Fruit fly (Drosophila melanogaster): Measurements from ENCODE around the gene Hmu.

Hmu gene

dm6 chr3R:27293065-27293464 lies 4.5 kb downstream of the Hmu start (continued):
- no peak for TF ChIP-seq CG15479 (GFP tag; optimal IDR thresholded peaks at IDR 0.05)
- TF ChIP-seq CG12219 (GFP tag; optimal IDR thresholded peaks at IDR 0.05) = no peak
- no peak for TF ChIP-seq oc (tag; optimal IDR thresholded peaks at IDR 0.05)
- no peak for TF ChIP-seq Gsc (GFP tag; IDR thresholded peaks at IDR 0.05)
- TF ChIP-seq CG7372 (GFP tag; IDR thresholded peaks at IDR 0.05) = no peak
- no peak for TF ChIP-seq gro (GFP tag; optimal IDR thresholded peaks at IDR 0.05)
- no peak for TF ChIP-seq CG5245 (GFP tag; optimal IDR thresholded peaks at IDR 0.05)
- no peak for TF ChIP-seq CG9876 (GFP tag; optimal IDR thresholded peaks at IDR 0.05)
- TF ChIP-seq CG8478 (optimal IDR thresholded peaks at IDR 0.05) = peak; percentile 36
- TF ChIP-seq h (optimal IDR thresholded peaks at IDR 0.05) = no peak
- no peak for TF ChIP-seq Six4 (GFP tag; optimal IDR thresholded peaks at IDR 0.05)
- TF ChIP-seq exex (tag; optimal IDR thresholded peaks at IDR 0.05) = peak; percentile 70
- TF ChIP-seq CG15601 (tag; optimal IDR thresholded peaks at IDR 0.05) = no peak
- no peak for TF ChIP-seq hth (optimal IDR thresholded peaks at IDR 0.05)
- no peak for TF ChIP-seq HLH4C (GFP tag; IDR thresholded peaks at IDR 0.05; ENCODE audit: partially characterized antibody)
- TF ChIP-seq Ssrp (tag; optimal IDR thresholded peaks at IDR 0.05) = no peak
- no peak for TF ChIP-seq CG6254 (GFP tag; optimal IDR thresholded peaks at IDR 0.05)
- no peak for TF ChIP-seq CG13624 (GFP tag; optimal IDR thresholded peaks at IDR 0.05)
- TF ChIP-seq GATAe (GFP tag; conservative IDR thresholded peaks at IDR 0.05) = no peak
- no peak for TF ChIP-seq usp (GFP tag; optimal IDR thresholded peaks at IDR 0.05)
- no peak for TF ChIP-seq ham (GFP tag; IDR thresholded peaks at IDR 0.05)
- no peak for TF ChIP-seq Bdp1 (GFP tag; optimal IDR thresholded peaks at IDR 0.05)

DNA sequence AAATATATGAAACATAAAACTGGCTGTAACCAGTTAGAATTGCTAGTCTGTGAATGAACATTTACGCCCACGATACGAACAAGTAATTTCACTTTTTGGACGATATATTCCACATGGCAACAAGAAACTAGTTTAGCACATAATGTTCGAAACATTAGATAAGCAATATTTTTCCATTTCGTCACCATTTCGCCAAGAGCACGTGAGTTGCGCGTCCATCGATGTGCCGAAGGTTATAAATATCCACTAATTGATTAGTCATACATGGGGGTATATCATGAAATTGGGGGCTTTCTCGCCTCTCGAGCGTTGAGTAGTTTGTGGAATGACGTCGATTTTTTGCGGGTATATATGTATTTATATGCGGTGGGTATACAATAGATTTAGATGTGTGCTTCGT lies 5.5 kb downstream of the Hmu start:
- TF ChIP-seq CG7987 (GFP tag; optimal IDR thresholded peaks at IDR 0.05) = peak; percentile 68
- no peak for TF ChIP-seq Hmx (GFP tag; optimal IDR thresholded peaks at IDR 0.05)
- peak; percentile 97 for TF ChIP-seq cwo (GFP tag; optimal IDR thresholded peaks at IDR 0.05)
- 0 out of 4 replicates have a peak, but pooled peaks have one; percentile 7 for TF ChIP-seq chinmo (GFP tag; IDR thresholded peaks at IDR 0.05; ENCODE audit: partially characterized antibody)
- TF ChIP-seq hb (GFP tag; IDR thresholded peaks at IDR 0.05; ENCODE audit: partially characterized antibody) = no peak
- peak; percentile 45 for TF ChIP-seq sd (tag; optimal IDR thresholded peaks at IDR 0.05)

DNA sequence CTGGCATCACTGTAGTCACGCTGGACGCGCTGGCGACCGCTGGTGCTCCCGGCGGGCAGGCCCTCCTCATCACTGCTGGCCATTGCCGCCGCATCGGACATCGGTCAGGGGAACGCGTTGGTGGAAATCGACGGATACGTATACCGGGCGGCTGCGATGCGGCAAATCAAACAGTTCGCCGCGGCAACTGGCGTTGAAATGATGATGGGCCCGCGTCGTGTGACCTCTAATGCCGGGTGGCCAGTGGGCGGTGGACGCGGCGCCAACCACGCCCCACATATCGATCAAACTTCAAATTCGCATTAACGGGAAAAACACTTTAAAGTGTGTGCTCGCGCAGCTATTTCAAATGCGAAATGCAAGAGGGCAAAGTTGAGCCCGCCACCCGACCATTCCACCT lies 33.7 kb downstream of the Hmu start, which contains the start of gene CG3339:
Gene CG3339, minus strand, starts transcription at position 101 of the 400 bp plus-strand sequence.
- TF ChIP-seq CG1233 (GFP tag; optimal IDR thresholded peaks at IDR 0.05) (no peak), unc-4 (GFP tag; IDR thresholded peaks at IDR 0.05; ENCODE audit: partially characterized antibody) (no peak), CG15011 (GFP tag; optimal IDR thresholded peaks at IDR 0.05) (no peak), pho (GFP tag; optimal IDR thresholded peaks at IDR 0.05) (no peak), Doc3 (GFP tag; IDR thresholded peaks at IDR 0.05; ENCODE audit: partially characterized antibody) (no peak), her (GFP tag; optimal IDR thresholded peaks at IDR 0.05) (no peak)

DNA sequence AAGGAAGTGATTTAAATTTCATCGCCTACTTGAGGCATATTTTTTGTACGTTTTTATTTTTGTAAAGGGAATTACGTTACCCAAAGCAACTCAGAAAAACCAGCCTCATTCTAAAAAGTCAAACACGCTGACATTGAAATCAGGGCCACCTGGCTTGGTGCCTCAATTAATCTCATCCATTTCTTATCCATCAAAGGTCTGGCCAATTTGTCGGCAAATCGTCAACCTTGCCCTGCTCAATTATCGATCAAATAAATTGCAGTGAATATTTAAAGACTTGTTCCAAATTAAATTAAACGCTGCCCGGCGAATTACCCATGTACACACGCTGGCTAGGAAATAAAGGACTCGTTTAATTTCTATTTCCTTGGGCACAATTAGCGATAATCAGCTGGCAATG lies 42.2 kb downstream of the Hmu start, which contains the start of gene CG3330:
Gene CG3330, minus strand, starts transcription at position 101 of the 400 bp plus-strand sequence.
- TF ChIP-seq CG6854 (GFP tag; optimal IDR thresholded peaks at IDR 0.05) (no peak), CG14014 (GFP tag; IDR thresholded peaks at IDR 0.05) (no peak), CG6175 (GFP tag; IDR thresholded peaks at IDR 0.05) (no peak), CG16815 (GFP tag; optimal IDR thresholded peaks at IDR 0.05) (no peak), CG6254 (GFP tag; optimal IDR thresholded peaks at IDR 0.05) (no peak), H2.0 (GFP tag; IDR thresholded peaks at IDR 0.05) (no peak), CG18764 (GFP tag; optimal IDR thresholded peaks at IDR 0.05) (no peak), knrl (GFP tag; IDR thresholded peaks at IDR 0.05; ENCODE audit: partially characterized antibody) (no peak), Kr (GFP tag; optimal IDR thresholded peaks at IDR 0.05) (no peak), sd (tag; optimal IDR thresholded peaks at IDR 0.05) (no peak), gsb (GFP tag; IDR thresholded peaks at IDR 0.05) (no peak), wek (GFP tag; optimal IDR thresholded peaks at IDR 0.05) (no peak), CG8944 (GFP tag; optimal IDR thresholded peaks at IDR 0.05) (no peak), CG11398 (GFP tag; optimal IDR thresholded peaks at IDR 0.05) (no peak), CG8089 (GFP tag; optimal IDR thresholded peaks at IDR 0.05) (no peak)

All from whole organism, embryonic.